Worm (Caenorhabditis elegans) whole organism, late embryonic: ENCODE results near the gene H02F09.3.

Experiments
- K09A11.1 ChIP-seq: sonication (generic microtip); optimal IDR thresholded peaks from 2 replicates; lab custom pipeline; 2017; ENCODE audit warnings: antibody characterized with exemption, mild to moderate bottlenecking, missing genetic modification characterization, missing compliant biosample characterization; ENCODE audit not compliant: insufficient read depth
- T23F11.4 ChIP-seq: fragments of 200-800 bp; sonication (Bioruptor generic); optimal IDR thresholded peaks from 2 replicates; lab custom pipeline; 2018; ENCODE audit warnings: mild to moderate bottlenecking, missing genetic modification characterization, missing compliant biosample characterization
- ama-1 ChIP-seq: fragments of 150-350 bp; optimal IDR thresholded peaks from 2 replicates; lab custom pipeline; 2014
- ceh-22 ChIP-seq: sonication (generic microtip); optimal IDR thresholded peaks from 2 replicates; lab custom pipeline; 2017; ENCODE audit warnings: missing biosample characterization, missing genetic modification characterization
- ceh-30 ChIP-seq: fragments of 150-350 bp; optimal IDR thresholded peaks from 2 replicates; lab custom pipeline; 2014; ENCODE audit warnings: missing biosample characterization, missing genetic modification characterization
- ceh-31 ChIP-seq: sonication (generic microtip); optimal IDR thresholded peaks from 2 replicates; lab custom pipeline; 2016; ENCODE audit warnings: missing genetic modification characterization, missing compliant biosample characterization
- ceh-34 ChIP-seq: sonication (generic microtip); optimal IDR thresholded peaks from 2 replicates; lab custom pipeline; 2016; ENCODE audit warnings: mild to moderate bottlenecking, missing genetic modification characterization, missing compliant biosample characterization
- ceh-45 ChIP-seq: fragments of 200-800 bp; sonication (Bioruptor generic); IDR thresholded peaks from 2 replicates; pipeline ENCODE4 v1.3.6; 2022; ENCODE audit warnings: missing genetic modification reagents, missing genetic modification characterization, missing compliant biosample characterization
- ceh-48 ChIP-seq: sonication (generic microtip); optimal IDR thresholded peaks from 2 replicates; lab custom pipeline; 2016; ENCODE audit warnings: missing genetic modification characterization, inconsistent platforms, missing compliant biosample characterization
- dmd-4 ChIP-seq: sonication (generic microtip); optimal IDR thresholded peaks from 2 replicates; lab custom pipeline; 2016; ENCODE audit warnings: borderline replicate concordance, missing genetic modification characterization, missing compliant biosample characterization
- dve-1 ChIP-seq: sonication (generic microtip); optimal IDR thresholded peaks from 2 replicates; lab custom pipeline; 2017; ENCODE audit warnings: antibody characterized with exemption, mild to moderate bottlenecking, missing genetic modification characterization, missing compliant biosample characterization
- elt-2 ChIP-seq: sonication (generic microtip); optimal IDR thresholded peaks from 2 replicates; lab custom pipeline; 2016; ENCODE audit warnings: missing genetic modification reagents, missing genetic modification characterization, missing compliant biosample characterization
- ets-4 ChIP-seq: sonication (generic microtip); optimal IDR thresholded peaks from 2 replicates; lab custom pipeline; 2016; ENCODE audit warnings: missing genetic modification characterization, missing compliant biosample characterization
- fax-1 ChIP-seq: sonication (generic microtip); optimal IDR thresholded peaks from 2 replicates; lab custom pipeline; 2016; ENCODE audit warnings: missing genotype, missing genetic modification characterization, missing compliant biosample characterization
- fkh-10 ChIP-seq: fragments of 150-350 bp; optimal IDR thresholded peaks from 2 replicates; lab custom pipeline; 2014; ENCODE audit warnings: missing biosample characterization, missing genetic modification reagents, missing genetic modification characterization
- fkh-6 ChIP-seq: sonication (generic microtip); optimal IDR thresholded peaks from 2 replicates; lab custom pipeline; 2016; ENCODE audit warnings: missing genetic modification characterization, missing compliant biosample characterization
- gmeb-2 ChIP-seq: sonication (generic microtip); optimal IDR thresholded peaks from 2 replicates; lab custom pipeline; 2016; ENCODE audit warnings: missing genetic modification characterization, inconsistent platforms, missing compliant biosample characterization
- hlh-13 ChIP-seq: fragments of 200-800 bp; sonication (Bioruptor generic); optimal IDR thresholded peaks from 2 replicates; lab custom pipeline; 2018; ENCODE audit warnings: mild to moderate bottlenecking, missing genetic modification characterization, missing compliant biosample characterization
- hlh-30 ChIP-seq: sonication (generic microtip); optimal IDR thresholded peaks from 2 replicates; lab custom pipeline; 2017; ENCODE audit warnings: antibody characterized with exemption, missing genetic modification characterization, missing compliant biosample characterization; ENCODE audit not compliant: insufficient read depth
- hlh-6 ChIP-seq: sonication (generic microtip); optimal IDR thresholded peaks from 2 replicates; lab custom pipeline; 2016; ENCODE audit warnings: missing genotype, missing genetic modification characterization, missing compliant biosample characterization
- hlh-8 ChIP-seq: sonication (generic microtip); optimal IDR thresholded peaks from 2 replicates; lab custom pipeline; 2016; ENCODE audit warnings: missing genotype, missing genetic modification characterization, missing compliant biosample characterization
- lim-6 ChIP-seq: sonication (generic microtip); optimal IDR thresholded peaks from 2 replicates; lab custom pipeline; 2016; ENCODE audit warnings: missing genetic modification characterization, missing compliant biosample characterization
- nhr-11 ChIP-seq: fragments of 150-350 bp; optimal IDR thresholded peaks from 2 replicates; lab custom pipeline; 2014; ENCODE audit warnings: missing biosample characterization, missing genetic modification characterization
- nhr-232 ChIP-seq: sonication (generic microtip); optimal IDR thresholded peaks from 2 replicates; lab custom pipeline; 2016; ENCODE audit warnings: missing genetic modification characterization, missing compliant biosample characterization
- npax-4 ChIP-seq: sonication (generic microtip); optimal IDR thresholded peaks from 2 replicates; lab custom pipeline; 2016; ENCODE audit warnings: missing genetic modification characterization, missing compliant biosample characterization
- pag-3 ChIP-seq: sonication (generic microtip); optimal IDR thresholded peaks from 2 replicates; lab custom pipeline; 2016; ENCODE audit warnings: missing compliant biosample characterization, missing genetic modification characterization, borderline replicate concordance
- pax-1 ChIP-seq: fragments of 150-350 bp; optimal IDR thresholded peaks from 2 replicates; lab custom pipeline; 2014; ENCODE audit warnings: missing biosample characterization, missing genetic modification characterization
- pha-2 ChIP-seq: sonication (generic microtip); optimal IDR thresholded peaks from 2 replicates; lab custom pipeline; 2017; ENCODE audit warnings: mild to moderate bottlenecking, missing genetic modification characterization, missing compliant biosample characterization
- pha-4 ChIP-seq: fragments of 150-350 bp; optimal IDR thresholded peaks from 2 replicates; lab custom pipeline; 2018; ENCODE audit warnings: missing biosample characterization, missing genetic modification reagents, missing genetic modification characterization
- ref-2 ChIP-seq: sonication (generic microtip); optimal IDR thresholded peaks from 2 replicates; lab custom pipeline; 2016; ENCODE audit warnings: missing genetic modification characterization, missing compliant biosample characterization
- rnt-1 ChIP-seq: sonication (generic microtip); optimal IDR thresholded peaks from 2 replicates; lab custom pipeline; 2016; ENCODE audit warnings: missing genetic modification characterization, missing compliant biosample characterization
- sox-2 ChIP-seq: fragments of 200-800 bp; sonication (Bioruptor generic); IDR thresholded peaks from 2 replicates; pipeline ENCODE4 v1.3.6; 2022; ENCODE audit warnings: missing genetic modification reagents, missing genetic modification characterization, missing compliant biosample characterization
- tbx-7 ChIP-seq: sonication (generic microtip); optimal IDR thresholded peaks from 2 replicates; lab custom pipeline; 2016; ENCODE audit warnings: missing genotype, missing genetic modification characterization, missing compliant biosample characterization
- unc-3 ChIP-seq, 2 experiments: fragments of 200-800 bp in 1 of 2; sonication (Bioruptor generic) in 1 of 2; sonication (generic microtip) in 1 of 2; conservative IDR thresholded peaks in 1 of 2; optimal IDR thresholded peaks in 1 of 2; 2 replicates each; pipeline versions ENCODE4 v1.3.6 to Lab custom; 2016 to 2022; ENCODE audit warnings: missing compliant biosample characterization in 2 of 2, missing genetic modification characterization in 2 of 2, missing genetic modification reagents in 1 of 2
- unc-42 ChIP-seq: sonication (generic microtip); optimal IDR thresholded peaks from 2 replicates; lab custom pipeline; 2016; ENCODE audit warnings: missing genotype, missing genetic modification characterization, missing compliant biosample characterization
- unc-86 ChIP-seq: sonication (generic microtip); optimal IDR thresholded peaks from 2 replicates; lab custom pipeline; 2016; ENCODE audit warnings: missing genetic modification characterization, missing compliant biosample characterization
- zip-5 ChIP-seq: sonication (generic microtip); optimal IDR thresholded peaks from 2 replicates; lab custom pipeline; 2016; ENCODE audit warnings: missing genetic modification characterization, missing compliant biosample characterization

H02F09.3 gene

DNA sequence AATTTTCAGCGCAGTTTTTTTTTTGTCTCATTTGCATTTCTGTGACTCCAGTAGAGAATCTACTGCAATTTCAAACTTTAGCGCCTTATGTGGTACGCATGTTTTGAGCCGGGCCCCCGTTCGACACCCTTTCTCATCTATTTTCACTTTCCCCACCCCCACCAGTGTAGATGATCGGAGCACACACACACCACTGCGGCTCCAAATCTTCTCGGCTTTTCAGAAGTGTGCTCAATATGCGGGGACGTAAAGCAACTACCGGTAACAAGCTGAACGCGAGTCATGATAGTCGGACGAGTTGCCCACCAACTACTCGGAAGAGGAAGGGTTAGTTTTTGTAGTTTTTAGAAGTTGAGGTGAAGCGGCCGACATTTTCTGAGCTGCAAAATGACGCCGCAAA lies 44.5 kb downstream of the H02F09.3 start:
- TF ChIP-seq tbx-7 (tag; lab: Kevin White, UChicago) = no peak
- TF ChIP-seq pax-1 (tag; lab: Kevin White, UChicago) = no peak
- TF ChIP-seq dmd-4 (tag; lab: Kevin White, UChicago) = no peak
- no peak for TF ChIP-seq pha-4 (tag; lab: Kevin White, UChicago)
- no peak for TF ChIP-seq gmeb-2
- TF ChIP-seq unc-42 = no peak
- no peak for TF ChIP-seq fkh-6 (tag; lab: Kevin White, UChicago)
- no peak for TF ChIP-seq unc-86 (tag; lab: Kevin White, UChicago)
- no peak for TF ChIP-seq sox-2 (GFP tag; lab: Robert Waterston, UW)
- TF ChIP-seq nhr-11 (tag; lab: Kevin White, UChicago) = no peak
- no peak for TF ChIP-seq ceh-30 (tag; lab: Kevin White, UChicago)
- no peak for TF ChIP-seq lim-6 (tag; lab: Kevin White, UChicago)
- TF ChIP-seq zip-5 (tag; lab: Kevin White, UChicago) = no peak
- no peak for TF ChIP-seq hlh-6
- no peak for TF ChIP-seq ceh-34 (tag; lab: Kevin White, UChicago)
- no peak for TF ChIP-seq K09A11.1
- no peak for TF ChIP-seq ceh-31
- TF ChIP-seq ceh-22 (tag; lab: Kevin White, UChicago) = no peak
- TF ChIP-seq dve-1 (tag; lab: Kevin White, UChicago) = no peak
- TF ChIP-seq, all 69 proteins: peak for 0

DNA sequence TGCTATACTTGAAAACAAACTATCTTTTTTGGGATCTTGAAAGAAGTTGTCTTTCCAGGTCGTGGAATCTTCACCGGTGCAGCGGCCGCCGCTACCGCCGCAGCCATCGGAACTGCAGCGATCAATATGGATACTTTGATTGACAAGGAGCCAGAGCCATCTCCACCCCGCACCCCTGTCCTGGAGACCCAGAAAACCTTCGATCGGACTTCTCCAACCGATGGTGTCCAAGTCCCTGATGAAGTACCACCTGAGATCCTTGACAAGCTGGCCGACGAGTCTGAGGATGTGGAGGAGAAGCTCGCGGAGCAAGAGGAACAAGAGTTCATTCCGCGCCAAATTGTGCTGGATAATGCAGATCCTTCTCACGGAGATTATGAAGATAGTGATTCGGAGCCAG lies 45.4 kb downstream of the H02F09.3 start:
- TF ChIP-seq fkh-10 (GFP tag; lab: Kevin White, UChicago) (no peak), ama-1 (no peak), unc-42 (no peak), npax-4 (tag; lab: Kevin White, UChicago) (no peak), rnt-1 (tag; lab: Kevin White, UChicago) (no peak), T23F11.4 (GFP tag; lab: Kevin White, UChicago) (no peak), tbx-7 (tag; lab: Kevin White, UChicago) (no peak), pag-3 (no peak), hlh-30 (no peak), ceh-31 (no peak), nhr-232 (no peak), dmd-4 (tag; lab: Kevin White, UChicago) (no peak), ceh-48 (tag; lab: Kevin White, UChicago) (no peak), pha-2 (tag; lab: Kevin White, UChicago) (no peak), fkh-6 (tag; lab: Kevin White, UChicago) (no peak), ceh-34 (tag; lab: Kevin White, UChicago) (no peak), ets-4 (tag; lab: Kevin White, UChicago) (no peak), ref-2 (no peak), pha-4 (tag; lab: Kevin White, UChicago) (no peak)

DNA sequence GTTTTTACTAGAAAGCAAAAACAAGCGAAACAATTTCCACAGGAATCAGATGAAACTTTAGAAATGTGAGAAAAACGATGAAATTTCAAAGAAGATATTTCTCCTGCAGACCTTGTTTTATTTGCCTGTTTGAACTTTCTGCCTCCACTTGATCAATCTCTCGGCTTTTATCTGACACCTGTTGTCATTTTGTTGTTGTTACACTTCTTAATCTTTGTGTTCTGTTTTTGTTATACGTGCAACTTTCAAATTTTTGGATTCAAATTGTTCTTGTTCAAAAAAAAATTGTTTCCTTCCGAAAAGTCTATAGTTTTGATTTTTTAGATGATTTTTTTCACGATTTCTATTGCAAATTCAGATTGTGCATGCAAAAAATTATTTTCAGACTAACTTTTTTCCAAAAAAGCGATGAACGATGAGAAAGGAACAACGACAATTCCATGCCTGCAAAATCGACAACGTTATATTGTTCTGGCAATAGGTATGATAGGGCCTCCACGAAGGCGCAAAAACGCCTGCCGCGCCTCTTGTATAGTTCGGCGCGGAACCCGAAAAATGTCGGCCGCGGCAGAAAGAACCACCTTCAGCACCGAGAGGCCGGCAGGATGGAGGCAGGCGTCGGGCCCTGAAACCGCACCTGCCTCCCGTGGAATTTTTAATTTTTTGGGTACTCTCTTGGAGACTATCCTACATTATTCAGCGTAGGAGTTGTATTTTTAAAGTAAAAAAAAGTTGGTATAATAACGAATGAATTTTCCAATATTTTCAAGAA lies 52.4 kb downstream of the H02F09.3 start, which contains the start of gene H11E01.2:
TSS of gene H11E01.2 (plus strand) at position 380 of the 772 bp plus-strand sequence.
- TF ChIP-seq fkh-10 (GFP tag; lab: Kevin White, UChicago) (no peak), nhr-232 (no peak), elt-2 (no peak), ceh-34 (tag; lab: Kevin White, UChicago) (no peak), hlh-13 (GFP tag; lab: Kevin White, UChicago) (no peak), gmeb-2 (no peak), fax-1 (no peak), ceh-48 (tag; lab: Kevin White, UChicago) (no peak), hlh-8 (tag; lab: Kevin White, UChicago) (no peak), pag-3 (no peak), unc-3 (GFP tag; conservative IDR thresholded peaks at IDR 0.05; lab: Robert Waterston, UW) (no peak), unc-3 (tag; optimal IDR thresholded peaks at IDR 0.05; lab: Kevin White, UChicago) (no peak), ceh-45 (GFP tag; lab: Robert Waterston, UW) (no peak)
